Worm (Caenorhabditis elegans) whole organism, late embryonic: ENCODE results near the gene ncx-10.

Experiments used
- F13H6.1 ChIP-seq: sonication (generic microtip); optimal IDR thresholded peaks from 2 replicates; lab custom pipeline; 2016; ENCODE audit warnings: missing genetic modification characterization, missing compliant biosample characterization
- T23F11.4 ChIP-seq: fragments of 200-800 bp; sonication (Bioruptor generic); optimal IDR thresholded peaks from 2 replicates; lab custom pipeline; 2018; ENCODE audit warnings: mild to moderate bottlenecking, missing genetic modification characterization, missing compliant biosample characterization
- Y22D7AL.16 ChIP-seq: sonication (generic microtip); optimal IDR thresholded peaks from 2 replicates; lab custom pipeline; 2016; ENCODE audit warnings: missing genetic modification characterization, missing compliant biosample characterization
- ahr-1 ChIP-seq: sonication (generic microtip); optimal IDR thresholded peaks from 2 replicates; lab custom pipeline; 2016; ENCODE audit warnings: missing genetic modification characterization, missing compliant biosample characterization
- ceh-14 ChIP-seq: sonication (generic microtip); optimal IDR thresholded peaks from 2 replicates; lab custom pipeline; 2016; ENCODE audit warnings: missing genotype, missing genetic modification characterization, missing compliant biosample characterization
- ceh-2 ChIP-seq: sonication (generic microtip); optimal IDR thresholded peaks from 2 replicates; lab custom pipeline; 2016; ENCODE audit warnings: missing genotype, missing genetic modification characterization, missing compliant biosample characterization
- ceh-24 ChIP-seq: sonication (generic microtip); optimal IDR thresholded peaks from 2 replicates; lab custom pipeline; 2016; ENCODE audit warnings: mild to moderate bottlenecking, missing genetic modification characterization, missing compliant biosample characterization
- ceh-30 ChIP-seq: fragments of 150-350 bp; optimal IDR thresholded peaks from 2 replicates; lab custom pipeline; 2014; ENCODE audit warnings: missing biosample characterization, missing genetic modification characterization
- ceh-31 ChIP-seq: sonication (generic microtip); optimal IDR thresholded peaks from 2 replicates; lab custom pipeline; 2016; ENCODE audit warnings: missing genetic modification characterization, missing compliant biosample characterization
- ceh-48 ChIP-seq: sonication (generic microtip); optimal IDR thresholded peaks from 2 replicates; lab custom pipeline; 2016; ENCODE audit warnings: missing genetic modification characterization, inconsistent platforms, missing compliant biosample characterization
- ceh-6 ChIP-seq: fragments of 200-800 bp; sonication (Bioruptor generic); optimal IDR thresholded peaks from 2 replicates; lab custom pipeline; 2018; ENCODE audit warnings: mild to moderate bottlenecking, missing genetic modification characterization, missing compliant biosample characterization
- dmd-4 ChIP-seq: sonication (generic microtip); optimal IDR thresholded peaks from 2 replicates; lab custom pipeline; 2016; ENCODE audit warnings: borderline replicate concordance, missing genetic modification characterization, missing compliant biosample characterization
- ets-4 ChIP-seq: sonication (generic microtip); optimal IDR thresholded peaks from 2 replicates; lab custom pipeline; 2016; ENCODE audit warnings: missing genetic modification characterization, missing compliant biosample characterization
- eyg-1 ChIP-seq: sonication (generic microtip); optimal IDR thresholded peaks from 2 replicates; lab custom pipeline; 2016; ENCODE audit warnings: missing genotype, missing genetic modification characterization, missing compliant biosample characterization
- fkh-10 ChIP-seq: fragments of 150-350 bp; optimal IDR thresholded peaks from 2 replicates; lab custom pipeline; 2014; ENCODE audit warnings: missing biosample characterization, missing genetic modification reagents, missing genetic modification characterization
- fkh-6 ChIP-seq: sonication (generic microtip); optimal IDR thresholded peaks from 2 replicates; lab custom pipeline; 2016; ENCODE audit warnings: missing genetic modification characterization, missing compliant biosample characterization
- gmeb-2 ChIP-seq: sonication (generic microtip); optimal IDR thresholded peaks from 2 replicates; lab custom pipeline; 2016; ENCODE audit warnings: missing genetic modification characterization, inconsistent platforms, missing compliant biosample characterization
- hlh-13 ChIP-seq: fragments of 200-800 bp; sonication (Bioruptor generic); optimal IDR thresholded peaks from 2 replicates; lab custom pipeline; 2018; ENCODE audit warnings: mild to moderate bottlenecking, missing genetic modification characterization, missing compliant biosample characterization
- hlh-8 ChIP-seq: sonication (generic microtip); optimal IDR thresholded peaks from 2 replicates; lab custom pipeline; 2016; ENCODE audit warnings: missing genotype, missing genetic modification characterization, missing compliant biosample characterization
- lim-6 ChIP-seq: sonication (generic microtip); optimal IDR thresholded peaks from 2 replicates; lab custom pipeline; 2016; ENCODE audit warnings: missing genetic modification characterization, missing compliant biosample characterization
- lin-11 ChIP-seq: fragments of 200-800 bp; sonication (Bioruptor generic); optimal IDR thresholded peaks from 2 replicates; lab custom pipeline; 2018; ENCODE audit warnings: mild to moderate bottlenecking, missing genetic modification characterization, missing compliant biosample characterization
- madf-2 ChIP-seq: sonication (generic microtip); optimal IDR thresholded peaks from 2 replicates; lab custom pipeline; 2017; ENCODE audit warnings: missing genetic modification characterization, missing compliant biosample characterization
- mec-3 ChIP-seq: sonication (generic microtip); optimal IDR thresholded peaks from 2 replicates; lab custom pipeline; 2016; ENCODE audit warnings: borderline replicate concordance, missing genetic modification characterization, missing compliant biosample characterization
- odd-2 ChIP-seq: sonication (generic microtip); optimal IDR thresholded peaks from 2 replicates; lab custom pipeline; 2017; ENCODE audit warnings: antibody characterized with exemption, mild to moderate bottlenecking, missing genetic modification characterization, missing compliant biosample characterization
- pat-9 ChIP-seq: fragments of 200-800 bp; sonication (Bioruptor generic); optimal IDR thresholded peaks from 2 replicates; lab custom pipeline; 2018; ENCODE audit warnings: mild to moderate bottlenecking, missing genetic modification characterization, moderate library complexity, missing compliant biosample characterization
- pax-1 ChIP-seq: fragments of 150-350 bp; optimal IDR thresholded peaks from 2 replicates; lab custom pipeline; 2014; ENCODE audit warnings: missing biosample characterization, missing genetic modification characterization
- pqm-1 ChIP-seq: sonication (generic microtip); optimal IDR thresholded peaks from 2 replicates; lab custom pipeline; 2016; ENCODE audit warnings: missing genetic modification characterization, missing compliant biosample characterization
- pros-1 ChIP-seq: fragments of 150-350 bp; optimal IDR thresholded peaks from 2 replicates; lab custom pipeline; 2014; ENCODE audit warnings: missing biosample characterization, missing genetic modification reagents, missing genetic modification characterization
- rnt-1 ChIP-seq: sonication (generic microtip); optimal IDR thresholded peaks from 2 replicates; lab custom pipeline; 2016; ENCODE audit warnings: missing genetic modification characterization, missing compliant biosample characterization
- sdc-2 ChIP-seq: sonication (generic microtip); optimal IDR thresholded peaks from 2 replicates; lab custom pipeline; 2016; ENCODE audit warnings: missing genotype, missing genetic modification characterization, missing compliant biosample characterization
- sox-2 ChIP-seq: fragments of 200-800 bp; sonication (Bioruptor generic); IDR thresholded peaks from 2 replicates; pipeline ENCODE4 v1.3.6; 2022; ENCODE audit warnings: missing genetic modification reagents, missing genetic modification characterization, missing compliant biosample characterization
- syd-9 ChIP-seq: sonication (generic microtip); optimal IDR thresholded peaks from 2 replicates; lab custom pipeline; 2016; ENCODE audit warnings: mild to moderate bottlenecking, missing genetic modification characterization, moderate library complexity, missing compliant biosample characterization
- tbx-2 ChIP-seq: sonication (generic microtip); optimal IDR thresholded peaks from 2 replicates; lab custom pipeline; 2016; ENCODE audit warnings: missing genetic modification characterization, missing compliant biosample characterization
- unc-3 ChIP-seq, 2 experiments: fragments of 200-800 bp in 1 of 2; sonication (Bioruptor generic) in 1 of 2; sonication (generic microtip) in 1 of 2; conservative IDR thresholded peaks in 1 of 2; optimal IDR thresholded peaks in 1 of 2; 2 replicates each; pipeline versions ENCODE4 v1.3.6 to Lab custom; 2016 to 2022; ENCODE audit warnings: missing compliant biosample characterization in 2 of 2, missing genetic modification characterization in 2 of 2, missing genetic modification reagents in 1 of 2
- unc-42 ChIP-seq: sonication (generic microtip); optimal IDR thresholded peaks from 2 replicates; lab custom pipeline; 2016; ENCODE audit warnings: missing genotype, missing genetic modification characterization, missing compliant biosample characterization
- ztf-16 ChIP-seq: sonication (generic microtip); optimal IDR thresholded peaks from 2 replicates; lab custom pipeline; 2017; ENCODE audit warnings: missing genetic modification characterization, missing compliant biosample characterization

ncx-10 gene

DNA sequence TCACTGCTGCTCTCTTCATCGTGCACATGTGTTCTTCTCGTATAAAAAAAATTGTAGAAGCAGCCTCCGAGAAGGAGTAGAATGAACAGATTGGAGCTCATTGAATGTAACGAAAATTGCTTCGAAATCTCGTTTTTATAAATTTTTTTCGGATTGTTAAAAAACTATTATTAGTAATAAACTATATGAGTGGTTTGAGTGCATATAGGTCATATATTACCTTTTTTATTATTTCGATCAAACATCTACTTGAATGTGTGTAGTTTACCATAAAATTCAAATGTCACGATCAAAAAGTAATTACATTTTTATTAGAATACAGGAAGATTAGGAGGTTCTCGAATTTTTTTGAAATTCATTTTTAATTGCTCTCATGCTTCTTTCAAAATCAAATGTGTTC, 20.0 kb upstream of the ncx-10 start, which contains the start of gene clec-216:
Gene clec-216 (minus strand): TSS at position 101 of the 400 bp plus-strand sequence.
- TF ChIP-seq sox-2, result no peak
- TF ChIP-seq ahr-1 (tag; lab: Kevin White, UChicago), result no peak
- TF ChIP-seq hlh-13 (GFP tag; lab: Kevin White, UChicago), result no peak
- TF ChIP-seq odd-2 (tag; lab: Kevin White, UChicago), result no peak
- TF ChIP-seq, all 69 proteins: peak for 0

DNA sequence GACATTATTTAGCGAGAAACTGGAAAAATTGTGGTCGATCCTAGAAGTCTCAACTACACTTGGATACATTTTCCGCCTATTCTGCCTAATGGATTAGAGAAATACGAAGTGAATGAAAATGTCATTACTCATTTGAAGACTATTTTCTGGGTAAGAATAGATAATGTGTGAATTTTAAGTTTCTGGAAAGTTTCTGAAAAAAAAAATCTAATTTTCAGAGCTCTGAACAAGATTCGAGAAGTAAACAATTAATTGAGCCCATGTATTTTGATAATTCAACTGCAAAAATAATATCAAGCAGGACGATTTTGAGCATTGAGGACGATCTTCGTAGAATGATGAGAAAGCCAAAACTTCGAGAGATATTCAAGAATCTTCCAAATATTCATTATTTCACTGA, 13.3 kb upstream of the ncx-10 start:
- TF ChIP-seq T23F11.4 (GFP tag; lab: Kevin White, UChicago) (no peak), hlh-8 (no peak), gmeb-2 (tag; lab: Kevin White, UChicago) (no peak), ceh-14 (no peak), sdc-2 (tag; lab: Kevin White, UChicago) (no peak), pqm-1 (tag; lab: Kevin White, UChicago) (no peak), eyg-1 (tag; lab: Kevin White, UChicago) (no peak), unc-42 (tag; lab: Kevin White, UChicago) (no peak), rnt-1 (tag; lab: Kevin White, UChicago) (no peak), odd-2 (tag; lab: Kevin White, UChicago) (no peak)

DNA sequence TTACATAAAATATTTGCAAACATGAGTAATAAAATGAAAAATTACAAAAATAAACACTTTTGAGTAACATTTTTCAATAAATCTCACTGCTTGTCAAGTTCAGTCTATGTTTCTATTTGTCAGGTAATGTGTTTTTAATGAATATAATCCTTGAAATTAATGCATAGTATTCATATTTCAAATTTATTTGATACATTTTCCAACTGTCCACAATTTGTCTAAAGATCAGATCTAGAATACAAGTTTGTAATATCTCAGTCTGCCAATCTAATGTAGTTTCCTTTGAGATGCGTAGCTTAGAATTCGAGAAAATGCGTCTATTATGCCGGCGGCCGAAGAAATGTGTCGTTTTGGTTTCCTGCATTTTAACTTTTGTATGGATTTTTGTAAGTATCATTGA, 10.7 kb upstream of the ncx-10 start, which contains the start of gene Y97E10B.1:
Gene Y97E10B.1 (plus strand): TSS at position 301 of the 400 bp plus-strand sequence.
- TF ChIP-seq fkh-6 (tag; lab: Kevin White, UChicago), result no peak
- TF ChIP-seq pax-1 (tag; lab: Kevin White, UChicago), result no peak
- TF ChIP-seq F13H6.1 (tag; lab: Kevin White, UChicago), result no peak
- no peak for TF ChIP-seq ceh-6 (GFP tag; lab: Kevin White, UChicago)
- TF ChIP-seq ceh-2 (tag; lab: Kevin White, UChicago), result no peak
- no peak for TF ChIP-seq unc-3 (GFP tag; conservative IDR thresholded peaks at IDR 0.05; lab: Robert Waterston, UW)
- TF ChIP-seq unc-3 (tag; optimal IDR thresholded peaks at IDR 0.05; lab: Kevin White, UChicago), result no peak
- TF ChIP-seq ztf-16 (tag; lab: Kevin White, UChicago), result no peak
- no peak for TF ChIP-seq rnt-1 (tag; lab: Kevin White, UChicago)
- TF ChIP-seq pat-9, result no peak
- no peak for TF ChIP-seq ceh-48 (tag; lab: Kevin White, UChicago)
- TF ChIP-seq tbx-2 (tag; lab: Kevin White, UChicago), result no peak
- no peak for TF ChIP-seq dmd-4
- no peak for TF ChIP-seq sox-2
- no peak for TF ChIP-seq mec-3
- TF ChIP-seq ahr-1 (tag; lab: Kevin White, UChicago), result no peak
- TF ChIP-seq madf-2 (tag; lab: Kevin White, UChicago), result no peak
- no peak for TF ChIP-seq ceh-24 (tag; lab: Kevin White, UChicago)
- TF ChIP-seq lin-11 (tag; lab: Kevin White, UChicago), result no peak
- TF ChIP-seq lim-6 (tag; lab: Kevin White, UChicago), result no peak
- TF ChIP-seq Y22D7AL.16 (tag; lab: Kevin White, UChicago), result no peak
- TF ChIP-seq, all 69 proteins: peak for 0

DNA sequence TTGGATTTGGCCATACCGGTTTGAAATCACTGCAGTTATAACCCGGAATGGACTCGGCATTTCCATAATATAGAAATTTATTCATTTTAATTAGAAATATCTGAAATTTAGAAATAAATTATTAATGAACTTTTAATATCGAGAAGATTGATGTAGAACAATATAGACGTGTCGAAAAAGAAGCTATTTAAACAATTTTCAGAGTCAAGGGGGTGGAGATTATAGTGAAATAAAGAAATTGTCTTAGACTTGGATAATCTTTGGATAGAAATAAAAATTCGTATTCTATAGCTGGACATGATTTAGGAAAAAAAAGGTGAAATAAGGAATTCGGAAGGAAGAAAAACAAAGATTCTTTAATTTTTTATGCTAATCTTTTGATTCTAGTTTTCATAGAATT, 7.4 kb upstream of the ncx-10 start, which contains the start of gene srt-53:
Gene srt-53 (minus strand): TSS at position 101 of the 400 bp plus-strand sequence.
- TF ChIP-seq pros-1, result no peak
- TF ChIP-seq odd-2 (tag; lab: Kevin White, UChicago), result no peak
- TF ChIP-seq lin-11 (tag; lab: Kevin White, UChicago), result no peak
- TF ChIP-seq ceh-31 (tag; lab: Kevin White, UChicago), result no peak
- TF ChIP-seq ets-4 (tag; lab: Kevin White, UChicago), result no peak
- no peak for TF ChIP-seq fkh-10 (GFP tag; lab: Kevin White, UChicago)
- TF ChIP-seq ceh-30, result no peak
- no peak for TF ChIP-seq syd-9 (tag; lab: Kevin White, UChicago)
